Fruit fly (Drosophila melanogaster) whole organism, embryonic: Measurements from ENCODE around the gene mRpS7.

Experiments
- Ada2b ChIP-seq: fragments of 200-800 bp; sonication (Bioruptor generic); IDR thresholded peaks from 2 replicates; pipeline ENCODE4 v1.3.6; 2022; ENCODE audit warnings: missing biosample characterization, missing genetic modification characterization
- Antp ChIP-seq: fragments of 200-800 bp; sonication (Bioruptor generic); optimal IDR thresholded peaks from 3 replicates; lab custom pipeline; 2016; ENCODE audit warnings: missing biosample characterization, missing genetic modification characterization
- Asciz ChIP-seq: fragments of 200-800 bp; sonication (Bioruptor generic); optimal IDR thresholded peaks from 2 replicates; lab custom pipeline; 2017; ENCODE audit warnings: missing biosample characterization, mild to moderate bottlenecking, missing genetic modification characterization, missing genetic modification reagents
- CG10267 ChIP-seq: fragments of 200-800 bp; sonication (Bioruptor generic); optimal IDR thresholded peaks from 2 replicates; lab custom pipeline; 2018; ENCODE audit warnings: missing biosample characterization, mild to moderate bottlenecking, missing genetic modification characterization, moderate library complexity
- CG12236 ChIP-seq: fragments of 200-800 bp; sonication (Bioruptor generic); optimal IDR thresholded peaks from 2 replicates; lab custom pipeline; 2016; ENCODE audit warnings: missing biosample characterization, missing genetic modification characterization
- CG14965 ChIP-seq: fragments of 200-800 bp; sonication (Bioruptor generic); optimal IDR thresholded peaks from 2 replicates; lab custom pipeline; 2016; ENCODE audit warnings: missing biosample characterization, missing genetic modification characterization, borderline replicate concordance
- CG15269 ChIP-seq: fragments of 200-800 bp; sonication (Bioruptor generic); optimal IDR thresholded peaks from 2 replicates; lab custom pipeline; 2018; ENCODE audit warnings: missing biosample characterization, mild to moderate bottlenecking, missing genetic modification characterization, moderate library complexity
- CG16779 ChIP-seq: fragments of 200-800 bp; sonication (Bioruptor generic); IDR thresholded peaks from 2 replicates; pipeline ENCODE4 v1.3.6; 2022; ENCODE audit warnings: missing biosample characterization, missing genetic modification characterization
- CG16815 ChIP-seq: fragments of 200-800 bp; sonication (Bioruptor generic); optimal IDR thresholded peaks from 3 replicates; lab custom pipeline; 2017; ENCODE audit warnings: missing biosample characterization, mild to moderate bottlenecking, missing genetic modification characterization
- CG17328 ChIP-seq: fragments of 200-800 bp; sonication (Bioruptor generic); IDR thresholded peaks from 2 replicates; pipeline ENCODE4 v1.3.6; 2022; ENCODE audit warnings: missing biosample characterization, missing genetic modification characterization
- CG2129 ChIP-seq: fragments of 200-800 bp; sonication (Bioruptor generic); IDR thresholded peaks from 2 replicates; pipeline ENCODE4 v1.3.6; 2022; ENCODE audit warnings: missing biosample characterization, missing genetic modification characterization; ENCODE audit not compliant: partially characterized antibody
- CG2889 ChIP-seq: fragments of 200-800 bp; sonication (Bioruptor generic); IDR thresholded peaks from 3 replicates; pipeline ENCODE4 v1.3.6; 2022; ENCODE audit warnings: missing biosample characterization, missing genetic modification characterization
- CG30403 ChIP-seq: fragments of 200-800 bp; sonication (Bioruptor generic); optimal IDR thresholded peaks from 3 replicates; lab custom pipeline; 2016; ENCODE audit warnings: missing biosample characterization, missing genetic modification characterization
- CG34224 ChIP-seq: fragments of 200-800 bp; sonication (Bioruptor generic); IDR thresholded peaks from 3 replicates; pipeline ENCODE4 v1.3.6; 2022; ENCODE audit warnings: missing biosample characterization, missing genetic modification characterization; ENCODE audit not compliant: partially characterized antibody
- CG4282 ChIP-seq: fragments of 200-800 bp; sonication (Bioruptor generic); optimal IDR thresholded peaks from 2 replicates; lab custom pipeline; 2016; ENCODE audit warnings: missing biosample characterization, missing genetic modification characterization
- CG4328 ChIP-seq: fragments of 200-800 bp; sonication (Bioruptor generic); optimal IDR thresholded peaks from 3 replicates; lab custom pipeline; 2017; ENCODE audit warnings: missing biosample characterization, missing genetic modification reagents, missing genetic modification characterization
- CG4617 ChIP-seq: fragments of 200-800 bp; sonication (Bioruptor generic); optimal IDR thresholded peaks from 3 replicates; lab custom pipeline; 2016; ENCODE audit warnings: missing biosample characterization, missing genetic modification characterization, borderline replicate concordance
- CG6854 ChIP-seq: fragments of 200-800 bp; sonication (Bioruptor generic); optimal IDR thresholded peaks from 3 replicates; lab custom pipeline; 2017; ENCODE audit warnings: missing biosample characterization, mild to moderate bottlenecking, missing genetic modification characterization
- CG7372 ChIP-seq: fragments of 200-800 bp; sonication (Bioruptor generic); IDR thresholded peaks from 2 replicates; pipeline ENCODE4 v1.3.6; 2022; ENCODE audit warnings: missing biosample characterization, missing genetic modification characterization
- CG7839 ChIP-seq: fragments of 200-800 bp; sonication (Bioruptor generic); optimal IDR thresholded peaks from 3 replicates; lab custom pipeline; 2018; ENCODE audit warnings: missing biosample characterization, mild to moderate bottlenecking, missing genetic modification characterization, moderate library complexity
- CG9437 ChIP-seq: fragments of 200-800 bp; sonication (Bioruptor generic); optimal IDR thresholded peaks from 2 replicates; lab custom pipeline; 2018; ENCODE audit warnings: missing biosample characterization, mild to moderate bottlenecking, missing genetic modification characterization
- D19B ChIP-seq: fragments of 200-800 bp; sonication (Bioruptor generic); optimal IDR thresholded peaks from 2 replicates; lab custom pipeline; 2017; ENCODE audit warnings: missing biosample characterization, mild to moderate bottlenecking, missing genetic modification characterization
- Dek ChIP-seq: fragments of 200-800 bp; sonication (Bioruptor generic); optimal IDR thresholded peaks from 3 replicates; lab custom pipeline; 2019; ENCODE audit warnings: missing biosample characterization, mild to moderate bottlenecking, missing genetic modification characterization, moderate library complexity
- Dfd ChIP-seq, 2 experiments: fragments of >200 bp; optimal IDR thresholded peaks; 2 replicates each; lab custom pipeline; 2017; ENCODE audit warnings: missing biosample characterization in 2 of 2, missing genetic modification characterization in 2 of 2
- Fer2 ChIP-seq: fragments of 200-800 bp; sonication (Bioruptor generic); optimal IDR thresholded peaks from 2 replicates; lab custom pipeline; 2018; ENCODE audit warnings: missing biosample characterization, mild to moderate bottlenecking, missing genetic modification characterization, moderate library complexity
- H15 ChIP-seq: fragments of 200-800 bp; sonication (Bioruptor generic); IDR thresholded peaks from 3 replicates; pipeline ENCODE4 v1.3.6; 2022; ENCODE audit warnings: missing biosample characterization, missing genetic modification characterization
- Jarid2 ChIP-seq: fragments of 200-800 bp; sonication (Bioruptor generic); optimal IDR thresholded peaks from 3 replicates; lab custom pipeline; 2017; ENCODE audit warnings: mild to moderate bottlenecking, missing biosample characterization, missing genetic modification reagents, missing genetic modification characterization
- Lhr ChIP-seq: fragments of 200-800 bp; sonication (Bioruptor generic); optimal IDR thresholded peaks from 3 replicates; lab custom pipeline; 2017; ENCODE audit warnings: mild to moderate bottlenecking, missing biosample characterization, missing genetic modification reagents, missing genetic modification characterization
- Meics ChIP-seq: fragments of 200-800 bp; sonication (Bioruptor generic); optimal IDR thresholded peaks from 2 replicates; lab custom pipeline; 2017; ENCODE audit warnings: missing biosample characterization, mild to moderate bottlenecking, missing genetic modification characterization
- Myb ChIP-seq: fragments of 200-800 bp; sonication (Bioruptor generic); optimal IDR thresholded peaks from 2 replicates; lab custom pipeline; 2016; ENCODE audit warnings: missing biosample characterization, missing genetic modification characterization
- Oaz ChIP-seq: fragments of 200-800 bp; sonication (Bioruptor generic); IDR thresholded peaks from 2 replicates; pipeline ENCODE4 v1.3.6; 2022; ENCODE audit warnings: missing biosample characterization, missing genetic modification characterization
- Opbp ChIP-seq: fragments of 200-800 bp; sonication (Bioruptor generic); IDR thresholded peaks from 3 replicates; pipeline ENCODE4 v1.3.6; 2022; ENCODE audit warnings: missing biosample characterization, missing genetic modification characterization; ENCODE audit not compliant: partially characterized antibody
- PHDP ChIP-seq: fragments of 200-800 bp; sonication (Bioruptor generic); optimal IDR thresholded peaks from 3 replicates; lab custom pipeline; 2018; ENCODE audit warnings: missing biosample characterization, mild to moderate bottlenecking, missing genetic modification characterization, moderate library complexity
- Vsx1 ChIP-seq: fragments of 200-800 bp; sonication (Bioruptor generic); optimal IDR thresholded peaks from 2 replicates; lab custom pipeline; 2017; ENCODE audit warnings: missing biosample characterization, mild to moderate bottlenecking, missing genetic modification characterization, missing genetic modification reagents
- YL-1 ChIP-seq: fragments of 200-800 bp; sonication (Bioruptor generic); optimal IDR thresholded peaks from 3 replicates; lab custom pipeline; 2017; ENCODE audit warnings: missing biosample characterization, mild to moderate bottlenecking, missing genetic modification characterization
- ara ChIP-seq: fragments of 200-800 bp; sonication (Bioruptor generic); IDR thresholded peaks from 2 replicates; pipeline ENCODE4 v1.3.6; 2022; ENCODE audit warnings: missing biosample characterization, missing genetic modification characterization
- bowl ChIP-seq: fragments of 200-800 bp; sonication (Bioruptor generic); IDR thresholded peaks from 2 replicates; pipeline ENCODE4 v1.3.6; 2022; ENCODE audit warnings: missing biosample characterization, missing genetic modification characterization
- chn ChIP-seq: fragments of 200-800 bp; sonication (Bioruptor generic); optimal IDR thresholded peaks from 2 replicates; lab custom pipeline; 2016; ENCODE audit warnings: missing biosample characterization, missing genetic modification characterization
- eve ChIP-seq, 2 experiments: fragments of >200 bp; optimal IDR thresholded peaks; 2 replicates each; lab custom pipeline; 2017; ENCODE audit warnings: missing biosample characterization in 2 of 2, missing genetic modification characterization in 2 of 2
- fd64A ChIP-seq: fragments of 200-800 bp; sonication (Bioruptor generic); optimal IDR thresholded peaks from 3 replicates; lab custom pipeline; 2018; ENCODE audit warnings: missing biosample characterization, mild to moderate bottlenecking, missing genetic modification characterization
- gsb ChIP-seq: fragments of 200-800 bp; sonication (Bioruptor generic); IDR thresholded peaks from 2 replicates; pipeline ENCODE4 v1.3.6; 2022; ENCODE audit warnings: missing biosample characterization, missing genetic modification characterization
- mam ChIP-seq: fragments of 200-800 bp; sonication (Bioruptor generic); optimal IDR thresholded peaks from 3 replicates; lab custom pipeline; 2016; ENCODE audit warnings: missing biosample characterization, missing genetic modification characterization
- nerfin-1 ChIP-seq: fragments of 200-800 bp; sonication (Bioruptor generic); optimal IDR thresholded peaks from 3 replicates; lab custom pipeline; 2019; ENCODE audit warnings: missing biosample characterization, mild to moderate bottlenecking, missing genetic modification characterization, moderate library complexity
- row ChIP-seq: fragments of 200-800 bp; sonication (Bioruptor generic); IDR thresholded peaks from 3 replicates; pipeline ENCODE4 v1.3.6; 2022; ENCODE audit warnings: missing biosample characterization, missing genetic modification characterization
- salm ChIP-seq: fragments of 200-800 bp; sonication (Bioruptor generic); optimal IDR thresholded peaks from 2 replicates; lab custom pipeline; 2018; ENCODE audit warnings: missing biosample characterization, mild to moderate bottlenecking, missing genetic modification characterization
- sug ChIP-seq: fragments of 200-800 bp; optimal IDR thresholded peaks from 2 replicates; lab custom pipeline; 2019; ENCODE audit warnings: missing biosample characterization, mild to moderate bottlenecking, missing genetic modification characterization, moderate library complexity
- wdn ChIP-seq: fragments of 200-800 bp; sonication (Bioruptor generic); IDR thresholded peaks from 2 replicates; pipeline ENCODE4 v1.3.6; 2022; ENCODE audit warnings: missing biosample characterization, missing genetic modification characterization
- wor ChIP-seq: fragments of 200-800 bp; sonication (Bioruptor generic); IDR thresholded peaks from 2 replicates; pipeline ENCODE4 v1.3.6; 2022; ENCODE audit warnings: missing biosample characterization, missing genetic modification characterization

mRpS7 gene

dm6 chr2L:10387869-10388726 lies 1.6 kb downstream of the mRpS7 start, which contains the start of gene da (continued):
- TF ChIP-seq Oaz (GFP tag; lab: Robert Waterston, UW) (no peak), Fer2 (peak; percentile 1), CG10267 (tag; lab: Kevin White, UChicago) (peak; percentile 64), nerfin-1 (tag; lab: Kevin White, UChicago) (peak; percentile 31), Dfd (GFP tag; optimal IDR thresholded peaks at IDR 0.05; lab: Kevin White, UChicago) (peak in 1 of 2 experiments; percentile 43), CG4617 (peak; percentile 49), Dek (peak; percentile 65), ara (GFP tag; lab: Robert Waterston, UW) (no peak), CG15269 (tag; lab: Kevin White, UChicago) (peak; percentile 69), CG7372 (GFP tag; lab: Robert Waterston, UW) (0 out of 2 replicates have a peak, but pooled peaks have one; percentile 29), gsb (GFP tag; lab: Robert Waterston, UW) (no peak), Opbp (GFP tag; lab: Robert Waterston, UW) (peak; percentile 47; the same call in 1 of the 3 replicates), CG16815 (peak; percentile 19), CG12236 (peak; percentile 48), Lhr (GFP tag; lab: Kevin White, UChicago) (peak; percentile 23), CG14965 (GFP tag; lab: Kevin White, UChicago) (no peak), Antp (GFP tag; lab: Kevin White, UChicago) (peak; percentile 57), H15 (0 out of 3 replicates have a peak, but pooled peaks have one; percentile 13), Jarid2 (no peak), wdn (GFP tag; lab: Robert Waterston, UW) (peak; percentile 29; the same call in 1 of the 2 replicates), chn (GFP tag; lab: Kevin White, UChicago) (peak; percentile 46), mam (peak; percentile 70), CG17328 (peak; percentile 55), PHDP (peak; percentile 68), salm (tag; lab: Kevin White, UChicago) (peak; percentile 29), CG4282 (GFP tag; lab: Kevin White, UChicago) (peak; percentile 46), Meics (GFP tag; lab: Kevin White, UChicago) (peak; percentile 61), CG30403 (GFP tag; lab: Kevin White, UChicago) (peak; percentile 77), bowl (GFP tag; lab: Robert Waterston, UW) (no peak), wor (GFP tag; lab: Robert Waterston, UW) (no peak), CG2129 (no peak), CG7839 (tag; lab: Kevin White, UChicago) (peak; percentile 61), Ada2b (GFP tag; lab: Robert Waterston, UW) (peak; percentile 61), eve (GFP tag; optimal IDR thresholded peaks at IDR 0.05; lab: Kevin White, UChicago) (peak in 1 of 2 experiments; percentile 76), CG2889 (GFP tag; lab: Robert Waterston, UW) (no peak), Vsx1 (GFP tag; lab: Kevin White, UChicago) (no peak), fd64A (no peak), row (peak; percentile 85), CG16779 (GFP tag; lab: Robert Waterston, UW) (no peak), CG9437 (GFP tag; lab: Kevin White, UChicago) (peak; percentile 43), CG34224 (GFP tag; lab: Robert Waterston, UW) (peak; percentile 68), sug (tag; lab: Kevin White, UChicago) (peak; percentile 75), Asciz (GFP tag; lab: Kevin White, UChicago) (peak; percentile 23), D19B (GFP tag; lab: Kevin White, UChicago) (peak; percentile 64), YL-1 (GFP tag; lab: Kevin White, UChicago) (peak; percentile 89), CG4328 (GFP tag; lab: Kevin White, UChicago) (no peak), CG6854 (peak; percentile 38), Myb (GFP tag; lab: Kevin White, UChicago) (peak; percentile 29)
